Fruit fly (Drosophila melanogaster) S2 (cell line): ENCODE results near the gene CG42238.

Source experiments
- CG8478 ChIP-seq: fragments of >200 bp; optimal IDR thresholded peaks from 2 replicates; lab custom pipeline; 2018
- CTCF ChIP-seq, 2 experiments: fragments of >200 bp; optimal IDR thresholded peaks; 2 replicates each; lab custom pipeline; 2018

Gene CG42238

dm6 chr2L:20936420-20936819, 115.5 kb downstream of the CG42238 start:
- TF ChIP-seq CTCF (optimal IDR thresholded peaks at IDR 0.05; lab: Kevin White, UChicago), result no peak

DNA sequence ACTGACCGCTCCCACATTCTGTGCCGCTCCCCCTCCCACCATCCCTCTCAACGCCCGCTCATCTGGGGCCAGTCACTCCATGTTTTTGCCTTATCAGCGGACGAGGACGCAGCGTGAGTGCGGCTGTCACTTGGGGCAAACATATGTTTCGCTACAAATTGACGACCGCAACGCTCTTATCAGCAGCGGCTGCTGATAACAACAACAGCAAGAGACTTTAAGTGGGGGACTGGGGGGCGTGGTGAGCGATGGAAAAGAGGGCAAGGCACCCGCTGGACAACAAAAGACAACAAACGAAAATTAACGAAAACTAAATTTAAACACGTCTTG, 115.9 kb downstream of the CG42238 start:
- TF ChIP-seq CTCF (optimal IDR thresholded peaks at IDR 0.05; lab: Kevin White, UChicago) (no peak), CG8478 (no peak)

DNA sequence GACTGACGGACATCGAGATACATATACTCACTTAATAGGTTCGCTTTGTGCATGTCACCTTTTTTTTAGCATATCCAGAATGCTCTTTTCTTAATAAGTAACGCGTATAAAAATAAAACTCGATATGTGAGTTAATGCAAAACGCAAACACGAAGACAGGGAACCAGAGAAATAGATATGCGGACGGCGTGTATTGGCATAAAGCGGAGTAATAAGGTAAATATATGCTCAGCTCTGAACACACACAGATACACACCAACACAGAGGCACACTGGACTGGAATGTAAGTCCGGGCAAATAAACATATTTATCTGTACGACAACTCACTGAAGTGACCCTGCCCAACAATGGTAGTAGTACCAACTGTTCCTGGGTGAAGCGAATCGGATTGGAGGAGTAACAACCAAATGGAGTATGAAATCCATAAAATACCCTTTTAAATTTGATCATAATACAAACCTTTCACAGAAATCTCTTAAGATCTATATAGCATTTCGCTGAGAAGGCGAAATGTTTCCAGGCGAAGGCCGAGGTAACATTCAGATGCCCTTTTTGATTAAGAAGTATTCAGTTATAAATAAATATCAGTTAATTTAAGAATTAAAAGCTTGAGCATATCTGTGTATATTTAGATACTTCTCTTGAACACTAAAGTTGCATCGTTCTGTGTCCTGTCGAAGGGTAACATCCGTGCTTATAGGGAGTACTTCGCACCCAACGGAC, 116.5 kb downstream of the CG42238 start:
- TF ChIP-seq CTCF (optimal IDR thresholded peaks at IDR 0.05; lab: Kevin White, UChicago), result no peak
- TF ChIP-seq CG8478, result no peak

- TF ChIP-seq CG8478 (no peak), CTCF (optimal IDR thresholded peaks at IDR 0.05; lab: Kevin White, UChicago) (no peak)
Observed at dm6 chr2L:20934678-20935077, 117.3 kb downstream of the CG42238 start.

DNA sequence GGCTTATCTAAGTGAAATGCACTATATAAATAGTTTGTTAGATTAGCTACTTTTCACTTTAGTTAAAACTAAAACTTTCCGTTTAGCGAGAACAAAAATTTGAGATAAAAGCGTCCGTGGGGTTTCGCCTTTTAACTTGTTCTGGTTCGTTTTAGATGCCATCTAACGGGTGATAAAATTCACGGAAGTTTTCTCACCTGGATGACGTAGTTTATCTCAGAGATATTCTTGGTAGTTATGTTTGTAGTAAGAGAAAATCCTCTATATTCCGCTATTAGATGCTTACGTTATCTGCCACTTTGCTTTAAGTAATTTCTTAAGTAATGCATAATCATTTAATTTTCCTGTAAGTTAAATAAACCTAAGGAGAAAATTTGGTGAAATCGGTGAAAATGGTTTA, 118.0 kb downstream of the CG42238 start, which contains the start of gene CG9270:
TSS of gene CG9270 (minus strand) at position 101 of the 400 bp plus-strand sequence.
- no peak for TF ChIP-seq CTCF (optimal IDR thresholded peaks at IDR 0.05; lab: Kevin White, UChicago)
- no peak for TF ChIP-seq CG8478

dm6 chr2L:20927653-20928052, 124.3 kb downstream of the CG42238 start, which contains the start of gene Nthl1:
Nthl1 (minus strand) TSS chr2L:20927860.
- TF ChIP-seq CTCF (optimal IDR thresholded peaks at IDR 0.05; lab: Kevin White, UChicago) (peak; percentile 13 to 31), CG8478 (no peak)

- TF ChIP-seq CG8478 (no peak), CTCF (optimal IDR thresholded peaks at IDR 0.05; lab: Kevin White, UChicago) (no peak)
Observed at dm6 chr2L:20925975-20926374, 126.0 kb downstream of the CG42238 start, which contains the start of gene RPA2. RPA2 (minus strand) TSS chr2L:20926147.

dm6 chr2L:20923088-20923571, 128.8 kb downstream of the CG42238 start:
- TF ChIP-seq CG8478, result no peak
- no peak for TF ChIP-seq CTCF (optimal IDR thresholded peaks at IDR 0.05; lab: Kevin White, UChicago)

DNA sequence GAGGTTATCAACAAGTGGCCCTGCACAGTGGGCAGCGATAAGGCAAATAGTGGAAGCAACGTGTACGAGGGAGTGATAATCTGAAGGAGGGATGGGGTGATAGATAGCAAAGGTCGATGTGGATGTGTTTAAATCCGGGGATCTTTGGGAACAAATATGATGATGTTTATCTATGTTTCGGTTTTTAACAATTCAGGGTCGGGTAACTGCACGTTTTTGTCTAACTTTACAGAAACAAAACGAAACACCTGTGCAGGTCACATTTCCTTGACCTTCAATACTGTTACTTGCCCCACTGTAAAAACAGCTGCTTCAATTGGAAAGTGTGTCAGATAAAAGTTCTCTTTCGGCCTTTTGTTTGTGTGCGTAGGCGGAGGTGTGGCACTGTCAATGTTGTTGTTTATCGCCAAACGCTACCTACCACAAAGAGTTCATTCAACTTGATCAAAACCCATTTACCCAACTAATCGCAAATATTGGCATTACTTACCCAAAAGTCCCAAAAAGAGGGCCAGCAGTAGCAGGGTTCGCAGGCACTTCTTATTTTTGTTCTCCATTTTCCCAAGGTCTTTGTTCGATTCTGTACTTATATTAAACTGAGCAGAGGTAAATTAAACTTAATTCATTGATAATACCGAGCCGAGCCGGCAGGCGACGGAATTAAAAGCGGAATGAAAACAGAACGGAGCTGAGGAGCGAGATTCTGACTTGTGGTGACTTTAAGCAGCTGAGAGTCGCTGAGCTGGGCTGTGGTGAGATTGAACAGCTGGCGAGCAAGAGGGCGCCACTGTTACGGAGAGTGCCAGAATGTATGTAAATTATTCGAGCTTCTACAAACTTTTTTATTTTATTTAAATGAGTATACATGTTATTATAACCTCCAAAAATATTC, 129.5 kb downstream of the CG42238 start, which contains the start of gene Mtp:
TSS of gene Mtp (minus strand) at position 681 of the 892 bp plus-strand sequence.
- TF ChIP-seq CTCF (optimal IDR thresholded peaks at IDR 0.05; lab: Kevin White, UChicago), result peak; percentile 85 to 90
- TF ChIP-seq CG8478, result no peak

dm6 chr2L:20918733-20919132, 133.2 kb downstream of the CG42238 start, which contains the start of the genes CG43739 and sky:
CG43739 (minus strand) TSS chr2L:20918931.
sky (minus strand) TSS chr2L:20918931.
- TF ChIP-seq CTCF (optimal IDR thresholded peaks at IDR 0.05; lab: Kevin White, UChicago) (peak in 1 of 2 experiments; percentile 37), CG8478 (no peak)

dm6 chr2L:20918056-20918674, 133.8 kb downstream of the CG42238 start:
- TF ChIP-seq CTCF (optimal IDR thresholded peaks at IDR 0.05; lab: Kevin White, UChicago) (no peak), CG8478 (no peak)

DNA sequence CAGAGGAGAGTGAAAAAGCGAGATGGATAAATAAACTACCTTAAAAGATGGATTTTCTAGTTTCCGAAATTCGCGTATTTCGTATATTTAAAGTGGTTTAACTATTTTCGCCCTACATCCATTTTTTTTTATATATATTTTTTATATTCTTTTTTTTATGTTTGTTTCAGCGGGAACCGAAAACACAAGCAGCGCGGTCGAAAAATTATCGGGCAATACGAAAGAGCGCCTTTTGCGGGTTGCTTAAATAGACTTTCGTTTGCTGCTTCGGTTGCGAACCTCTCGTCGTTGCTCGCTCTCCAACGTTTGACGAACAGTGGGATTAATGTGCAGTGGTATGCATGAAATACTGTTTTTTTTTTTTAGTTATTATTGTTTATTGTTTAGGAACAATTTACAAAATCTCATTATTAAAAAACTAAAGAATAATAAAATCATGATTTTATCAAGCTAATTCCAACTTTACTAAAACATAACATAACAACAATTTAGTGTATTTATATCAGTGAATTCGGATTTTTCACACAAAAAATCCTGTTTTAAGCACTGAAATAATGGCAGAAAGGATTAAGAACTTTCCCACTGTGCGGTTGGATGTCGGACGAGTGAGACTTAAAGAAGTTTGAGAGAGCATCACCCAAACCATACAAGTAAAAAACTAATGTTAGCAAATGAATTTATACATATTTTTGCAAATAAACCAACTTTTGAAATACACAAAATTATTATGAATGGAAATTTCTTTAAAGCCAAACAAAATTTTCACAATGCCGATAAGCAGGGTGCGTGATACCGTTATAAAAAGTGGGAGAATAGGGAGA, 134.5 kb downstream of the CG42238 start:
- no peak for TF ChIP-seq CG8478
- TF ChIP-seq CTCF (optimal IDR thresholded peaks at IDR 0.05; lab: Kevin White, UChicago), result no peak

- no peak for TF ChIP-seq CG8478
- no peak for TF ChIP-seq CTCF (optimal IDR thresholded peaks at IDR 0.05; lab: Kevin White, UChicago)
Observed at dm6 chr2L:20916672-20917209, 135.2 kb downstream of the CG42238 start.
